Worm (Caenorhabditis elegans): ENCODE results near the gene AH6.3.
A peak's percentile ranks its signal among the peaks of the same experiment; 100 is the strongest.

AH6.3 gene

DNA sequence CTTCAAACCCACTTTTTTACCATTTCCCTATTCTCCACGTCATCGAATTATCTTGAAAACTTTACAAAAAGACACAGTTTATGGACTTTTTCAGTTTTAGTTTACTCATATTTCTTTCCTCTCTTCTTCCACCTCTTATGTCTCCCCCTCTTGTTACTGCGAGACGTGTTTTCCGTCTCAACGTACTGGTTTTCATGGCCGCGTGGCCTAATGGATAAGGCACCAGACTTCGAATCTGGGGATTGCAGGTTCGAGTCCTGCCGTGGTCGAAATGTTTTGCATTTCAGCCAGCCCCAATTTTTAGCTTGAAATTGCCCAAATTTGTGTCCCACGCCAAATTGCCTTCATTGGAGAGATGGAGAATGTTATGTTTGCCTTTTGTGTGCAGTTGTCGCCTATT, 47.2 kb downstream of the AH6.3 start (continued):
- TF ChIP-seq Y105C5A.15 (GFP tag; IDR thresholded peaks at IDR 0.05): peak; percentile 79; the same call in 1 of the 2 replicates
- 0 out of 2 replicates have a peak, but pooled peaks have one; percentile 42 for TF ChIP-seq zip-11 (GFP tag; IDR thresholded peaks at IDR 0.05)
- peak; percentile 20 for TF ChIP-seq dpl-1 (GFP tag; optimal IDR thresholded peaks at IDR 0.05)
- peak; percentile 97 for TF ChIP-seq F26F4.8 (GFP tag; conservative IDR thresholded peaks at IDR 0.05)
- TF ChIP-seq ceh-82 (tag; optimal IDR thresholded peaks at IDR 0.05): no peak
- TF ChIP-seq zip-2 (tag; optimal IDR thresholded peaks at IDR 0.05): no peak
- peak; percentile 62 for TF ChIP-seq nhr-48 (tag; optimal IDR thresholded peaks at IDR 0.05)
- no peak for TF ChIP-seq jun-1 (tag; optimal IDR thresholded peaks at IDR 0.05)
- TF ChIP-seq dve-1 (tag; optimal IDR thresholded peaks at IDR 0.05; ENCODE audit: insufficient read depth): peak; percentile 41
- no peak for TF ChIP-seq daf-12 (tag; optimal IDR thresholded peaks at IDR 0.05)
- peak; percentile 67 for TF ChIP-seq nhr-111 (GFP tag; optimal IDR thresholded peaks at IDR 0.05)
- no peak for TF ChIP-seq ztf-11 (tag; optimal IDR thresholded peaks at IDR 0.05)
- peak; percentile 96 for TF ChIP-seq egl-43 (GFP tag; IDR thresholded peaks at IDR 0.05)
- TF ChIP-seq fkh-10 (GFP tag; optimal IDR thresholded peaks at IDR 0.05): no peak
- TF ChIP-seq F44E2.7 (GFP tag; IDR thresholded peaks at IDR 0.05): peak; percentile 85; the same call in 1 of the 2 replicates
- no peak for TF ChIP-seq ama-1 (optimal IDR thresholded peaks at IDR 0.05)
- peak; percentile 69; the same call in 1 of the 2 replicates for TF ChIP-seq php-3 (GFP tag; IDR thresholded peaks at IDR 0.05)
- TF ChIP-seq tag-97 (GFP tag; IDR thresholded peaks at IDR 0.05): no peak
- peak; percentile 65; the same call in 1 of the 2 replicates for TF ChIP-seq T26A8.4 (GFP tag; IDR thresholded peaks at IDR 0.05)

Data from whole organism, L4 larva.